Worm (Caenorhabditis elegans) whole organism, young adult: ENCODE measurements around the gene C01G5.9.

ENCODE experiments used
- B0261.1 ChIP-seq: sonication (generic microtip); optimal IDR thresholded peaks from 2 replicates; lab custom pipeline; 2016; ENCODE audit warnings: mild to moderate bottlenecking, missing genetic modification characterization, moderate library complexity, missing compliant biosample characterization
- C06A6.2 ChIP-seq: fragments of 200-800 bp; sonication (Bioruptor generic); conservative IDR thresholded peaks from 2 replicates; pipeline ENCODE4 v1.3.6; 2022; ENCODE audit warnings: missing genetic modification characterization, missing compliant biosample characterization
- F10E7.11 ChIP-seq: sonication (generic microtip); optimal IDR thresholded peaks from 2 replicates; lab custom pipeline; 2017; ENCODE audit warnings: mild to moderate bottlenecking, missing genetic modification characterization, moderate library complexity, missing compliant biosample characterization
- F23B12.7 ChIP-seq: sonication (generic microtip); optimal IDR thresholded peaks from 2 replicates; lab custom pipeline; 2017; ENCODE audit warnings: missing genetic modification characterization, mild to moderate bottlenecking, missing compliant biosample characterization, antibody characterized with exemption, moderate library complexity; ENCODE audit not compliant: insufficient read depth
- F39B2.1 ChIP-seq: fragments of 200-800 bp; sonication (Bioruptor generic); IDR thresholded peaks from 2 replicates; pipeline ENCODE4 v1.3.6; 2022; ENCODE audit warnings: missing genetic modification reagents, missing genetic modification characterization, missing compliant biosample characterization
- F52B5.7 ChIP-seq: sonication (generic microtip); optimal IDR thresholded peaks from 2 replicates; lab custom pipeline; 2016; ENCODE audit warnings: mild to moderate bottlenecking, missing genetic modification characterization, missing compliant biosample characterization
- F57A8.1 ChIP-seq: fragments of 200-800 bp; sonication (Bioruptor generic); optimal IDR thresholded peaks from 2 replicates; lab custom pipeline; 2018; ENCODE audit warnings: mild to moderate bottlenecking, missing genetic modification characterization, moderate library complexity, missing compliant biosample characterization
- Y56A3A.18 ChIP-seq: fragments of 200-800 bp; sonication (Bioruptor generic); IDR thresholded peaks from 2 replicates; pipeline ENCODE4 v1.3.6; 2022; ENCODE audit warnings: missing genetic modification reagents, missing genetic modification characterization, missing compliant biosample characterization
- Y95B8A.8 ChIP-seq: fragments of 200-800 bp; sonication (Bioruptor generic); IDR thresholded peaks from 2 replicates; pipeline ENCODE4 v1.3.6; 2022; ENCODE audit warnings: missing genetic modification reagents, missing genetic modification characterization, missing compliant biosample characterization
- aptf-3 ChIP-seq: fragments of 200-800 bp; sonication (Bioruptor generic); IDR thresholded peaks from 2 replicates; pipeline ENCODE4 v1.3.6; 2022; ENCODE audit warnings: missing genetic modification characterization, missing compliant biosample characterization
- atf-7 ChIP-seq: sonication (generic microtip); optimal IDR thresholded peaks from 2 replicates; lab custom pipeline; 2017; ENCODE audit warnings: mild to moderate bottlenecking, missing genetic modification characterization, missing compliant biosample characterization
- athp-1 ChIP-seq: sonication (generic microtip); optimal IDR thresholded peaks from 2 replicates; lab custom pipeline; 2017; ENCODE audit warnings: mild to moderate bottlenecking, missing genetic modification characterization, missing compliant biosample characterization
- attf-5 ChIP-seq: fragments of 200-800 bp; sonication (Bioruptor generic); optimal IDR thresholded peaks from 2 replicates; lab custom pipeline; 2018; ENCODE audit warnings: mild to moderate bottlenecking, missing genetic modification characterization, missing compliant biosample characterization
- cebp-1 ChIP-seq, 2 experiments: fragments of 200-800 bp in 1 of 2; sonication (Bioruptor generic) in 1 of 2; sonication (generic microtip) in 1 of 2; IDR thresholded peaks in 1 of 2; optimal IDR thresholded peaks in 1 of 2; 2 replicates each; pipeline versions ENCODE4 v1.3.6 to Lab custom; 2017 to 2022; ENCODE audit warnings: missing compliant biosample characterization in 2 of 2, missing genetic modification characterization in 2 of 2, mild to moderate bottlenecking in 1 of 2, missing genetic modification reagents in 1 of 2, moderate library complexity in 1 of 2
- ceh-79 ChIP-seq: sonication (generic microtip); optimal IDR thresholded peaks from 2 replicates; lab custom pipeline; 2017; ENCODE audit warnings: mild to moderate bottlenecking, missing genetic modification characterization, missing compliant biosample characterization
- die-1 ChIP-seq: sonication (generic microtip); optimal IDR thresholded peaks from 2 replicates; lab custom pipeline; 2016; ENCODE audit warnings: missing genotype, mild to moderate bottlenecking, missing genetic modification characterization, missing compliant biosample characterization
- dpff-1 ChIP-seq: sonication (generic microtip); optimal IDR thresholded peaks from 2 replicates; lab custom pipeline; 2017; ENCODE audit warnings: mild to moderate bottlenecking, missing genetic modification characterization, missing compliant biosample characterization
- gei-17 ChIP-seq: fragments of 200-800 bp; sonication (Bioruptor generic); optimal IDR thresholded peaks from 2 replicates; lab custom pipeline; 2018; ENCODE audit warnings: mild to moderate bottlenecking, missing genetic modification characterization, missing compliant biosample characterization
- hrde-1 ChIP-seq: sonication (generic microtip); optimal IDR thresholded peaks from 2 replicates; lab custom pipeline; 2016; ENCODE audit warnings: missing genetic modification characterization, mild to moderate bottlenecking, missing compliant biosample characterization, moderate library complexity, missing genotype, missing genetic modification reagents, borderline replicate concordance
- hsf-1 ChIP-seq: fragments of 200-800 bp; sonication (Bioruptor generic); IDR thresholded peaks from 2 replicates; pipeline ENCODE4 v1.3.6; 2022; ENCODE audit warnings: missing genetic modification reagents, missing genetic modification characterization, missing compliant biosample characterization
- let-526 ChIP-seq: fragments of 200-800 bp; sonication (Bioruptor generic); IDR thresholded peaks from 2 replicates; pipeline ENCODE4 v1.3.6; 2022; ENCODE audit warnings: missing genetic modification reagents, missing genetic modification characterization, missing compliant biosample characterization
- lin-35 ChIP-seq, 3 experiments: fragments of 150-350 bp in 2 of 3; sonication (generic microtip) in 1 of 3; optimal IDR thresholded peaks; 2 replicates each; lab custom pipeline; 2014 to 2018; ENCODE audit warnings: missing biosample characterization in 3 of 3, missing genetic modification characterization in 3 of 3, missing genetic modification reagents in 3 of 3
- lin-40 ChIP-seq: sonication (generic microtip); optimal IDR thresholded peaks from 2 replicates; lab custom pipeline; 2016; ENCODE audit warnings: missing genetic modification characterization, mild to moderate bottlenecking, missing compliant biosample characterization, missing genotype, missing genetic modification reagents
- lsy-27 ChIP-seq: sonication (generic microtip); optimal IDR thresholded peaks from 2 replicates; lab custom pipeline; 2017; ENCODE audit warnings: missing genetic modification characterization, mild to moderate bottlenecking, missing compliant biosample characterization, antibody characterized with exemption, missing genotype, borderline replicate concordance; ENCODE audit not compliant: insufficient read depth
- madf-10 ChIP-seq: sonication (generic microtip); optimal IDR thresholded peaks from 2 replicates; lab custom pipeline; 2016; ENCODE audit warnings: mild to moderate bottlenecking, missing genetic modification characterization, missing compliant biosample characterization
- madf-3 ChIP-seq: fragments of 200-800 bp; sonication (Bioruptor generic); IDR thresholded peaks from 2 replicates; pipeline ENCODE4 v1.3.6; 2022; ENCODE audit warnings: missing genetic modification reagents, missing genetic modification characterization, missing compliant biosample characterization
- madf-8 ChIP-seq: fragments of 200-800 bp; sonication (Bioruptor generic); conservative IDR thresholded peaks from 2 replicates; pipeline ENCODE4 v1.3.6; 2022; ENCODE audit warnings: missing genetic modification reagents, missing genetic modification characterization, missing compliant biosample characterization
- nfyb-1 ChIP-seq: fragments of 200-800 bp; sonication (Bioruptor generic); IDR thresholded peaks from 2 replicates; pipeline ENCODE4 v1.3.6; 2022; ENCODE audit warnings: missing genetic modification reagents, missing genetic modification characterization, missing compliant biosample characterization
- nhr-120 ChIP-seq: fragments of 200-800 bp; sonication (Bioruptor generic); IDR thresholded peaks from 2 replicates; pipeline ENCODE4 v1.3.6; 2022; ENCODE audit warnings: missing genetic modification characterization, missing compliant biosample characterization
- rcor-1 ChIP-seq: fragments of 200-800 bp; sonication (Bioruptor generic); IDR thresholded peaks from 2 replicates; pipeline ENCODE4 v1.3.6; 2022; ENCODE audit warnings: missing genetic modification reagents, missing genetic modification characterization, missing compliant biosample characterization
- repo-1 ChIP-seq: sonication (generic microtip); optimal IDR thresholded peaks from 2 replicates; lab custom pipeline; 2017; ENCODE audit warnings: mild to moderate bottlenecking, missing genetic modification characterization, missing compliant biosample characterization
- snpc-1.3 ChIP-seq: sonication (generic microtip); optimal IDR thresholded peaks from 2 replicates; lab custom pipeline; 2017; ENCODE audit warnings: missing genetic modification characterization, mild to moderate bottlenecking, missing compliant biosample characterization, antibody characterized with exemption, moderate library complexity, missing genotype, missing genetic modification reagents; ENCODE audit not compliant: insufficient read depth
- snpc-4 ChIP-seq, 5 experiments: fragments of 150-350 bp in 1 of 5; sonication (generic microtip) in 4 of 5; optimal IDR thresholded peaks; 2 replicates each; lab custom pipeline; 2014 to 2018; ENCODE audit warnings: missing genetic modification characterization in 5 of 5, missing biosample characterization in 3 of 5, antibody characterized with exemption in 2 of 5, mild to moderate bottlenecking in 2 of 5, missing compliant biosample characterization in 2 of 5, missing genotype in 2 of 5, moderate library complexity in 2 of 5, missing genetic modification reagents in 1 of 5
- somi-1 ChIP-seq: fragments of 200-800 bp; sonication (Bioruptor generic); optimal IDR thresholded peaks from 2 replicates; lab custom pipeline; 2018; ENCODE audit warnings: mild to moderate bottlenecking, missing genetic modification characterization, missing compliant biosample characterization
- tbp1 ChIP-seq: fragments of 200-800 bp; sonication (Bioruptor generic); optimal IDR thresholded peaks from 2 replicates; lab custom pipeline; 2018; ENCODE audit warnings: mild to moderate bottlenecking, missing genetic modification characterization, missing compliant biosample characterization
- tbx-9 ChIP-seq: sonication (generic microtip); optimal IDR thresholded peaks from 2 replicates; lab custom pipeline; 2016; ENCODE audit warnings: borderline replicate concordance, missing genetic modification characterization, inconsistent platforms, missing compliant biosample characterization
- unc-130 ChIP-seq: sonication (generic microtip); optimal IDR thresholded peaks from 2 replicates; lab custom pipeline; 2016; ENCODE audit warnings: missing genetic modification reagents, missing genetic modification characterization, missing compliant biosample characterization
- zfh-2 ChIP-seq: fragments of 200-800 bp; sonication (Bioruptor generic); conservative IDR thresholded peaks from 2 replicates; pipeline ENCODE4 v1.3.6; 2022; ENCODE audit warnings: missing genetic modification reagents, missing genetic modification characterization, missing compliant biosample characterization
- ztf-25 ChIP-seq: fragments of 200-800 bp; sonication (Bioruptor generic); IDR thresholded peaks from 2 replicates; pipeline ENCODE4 v1.3.6; 2022; ENCODE audit warnings: missing genetic modification reagents, missing genetic modification characterization, missing compliant biosample characterization

Gene C01G5.9

ce11 chrIV:6522305-6522917 lies 2.7 kb downstream of the C01G5.9 start, which contains the start of gene ddi-1 (continued):
- TF ChIP-seq snpc-4 (GFP tag; optimal IDR thresholded peaks at IDR 0.05; lab: Kevin White, UChicago) (no peak), snpc-4 (tag; optimal IDR thresholded peaks at IDR 0.05; lab: Kevin White, UChicago) (peak in 1 of 4 experiments; percentile 6), die-1 (tag; lab: Kevin White, UChicago) (no peak), zfh-2 (GFP tag; lab: Robert Waterston, UW) (no peak)

DNA sequence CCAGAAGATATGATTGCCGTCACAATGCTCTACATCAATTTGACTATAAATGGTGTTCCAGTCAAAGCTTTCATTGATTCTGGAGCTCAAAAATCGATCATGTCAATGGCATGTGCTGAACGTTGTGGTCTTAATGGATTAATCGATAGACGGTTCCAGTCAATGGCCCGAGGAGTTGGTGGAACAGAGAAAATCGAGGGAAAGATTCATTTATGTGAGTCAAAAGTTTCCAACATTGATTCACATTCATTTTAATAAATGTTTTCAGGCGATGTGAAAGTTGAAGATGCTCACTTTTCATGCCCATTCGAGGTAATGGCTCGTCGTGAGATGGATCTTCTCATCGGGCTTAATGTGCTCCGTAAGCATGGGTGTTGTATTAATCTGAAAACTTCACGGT lies 4.1 kb downstream of the C01G5.9 start:
- TF ChIP-seq madf-3 (no peak), B0261.1 (tag; lab: Kevin White, UChicago) (no peak), unc-130 (no peak), lin-40 (tag; lab: Kevin White, UChicago) (no peak), lsy-27 (no peak), F57A8.1 (GFP tag; lab: Kevin White, UChicago) (no peak), lin-35 (GFP tag; optimal IDR thresholded peaks at IDR 0.05; lab: Kevin White, UChicago) (no peak), dpff-1 (tag; lab: Kevin White, UChicago) (no peak), nhr-120 (no peak), tbp1 (GFP tag; lab: Kevin White, UChicago) (no peak), zfh-2 (GFP tag; lab: Robert Waterston, UW) (no peak), hsf-1 (no peak), madf-10 (tag; lab: Kevin White, UChicago) (no peak)

ce11 chrIV:6524531-6524930 lies 4.8 kb downstream of the C01G5.9 start, which contains the start of gene C01G5.5:
Gene C01G5.5 (plus strand): TSS chrIV:6524610.
- TF ChIP-seq lin-35 (GFP tag; optimal IDR thresholded peaks at IDR 0.05; lab: Kevin White, UChicago) (no peak), atf-7 (tag; lab: Kevin White, UChicago) (peak; percentile 7), repo-1 (tag; lab: Kevin White, UChicago) (peak; percentile 10), Y95B8A.8 (0 out of 2 replicates have a peak, but pooled peaks have one; percentile 8), attf-5 (no peak), nhr-120 (no peak), aptf-3 (no peak), F10E7.11 (tag; lab: Kevin White, UChicago) (no peak), ztf-25 (GFP tag; lab: Robert Waterston, UW) (no peak), dpff-1 (tag; lab: Kevin White, UChicago) (no peak), ceh-79 (tag; lab: Kevin White, UChicago) (peak; percentile 34), Y56A3A.18 (0 out of 2 replicates have a peak, but pooled peaks have one; percentile 36), let-526 (GFP tag; lab: Robert Waterston, UW) (no peak), cebp-1 (GFP tag; IDR thresholded peaks at IDR 0.05; lab: Robert Waterston, UW) (no peak), cebp-1 (tag; optimal IDR thresholded peaks at IDR 0.05; lab: Kevin White, UChicago) (peak; percentile 36), nfyb-1 (peak; percentile 50; the same call in 1 of the 2 replicates), snpc-4 (GFP tag; optimal IDR thresholded peaks at IDR 0.05; lab: Kevin White, UChicago) (no peak), snpc-4 (tag; optimal IDR thresholded peaks at IDR 0.05; lab: Kevin White, UChicago) (peak in 1 of 4 experiments; percentile 62)

DNA sequence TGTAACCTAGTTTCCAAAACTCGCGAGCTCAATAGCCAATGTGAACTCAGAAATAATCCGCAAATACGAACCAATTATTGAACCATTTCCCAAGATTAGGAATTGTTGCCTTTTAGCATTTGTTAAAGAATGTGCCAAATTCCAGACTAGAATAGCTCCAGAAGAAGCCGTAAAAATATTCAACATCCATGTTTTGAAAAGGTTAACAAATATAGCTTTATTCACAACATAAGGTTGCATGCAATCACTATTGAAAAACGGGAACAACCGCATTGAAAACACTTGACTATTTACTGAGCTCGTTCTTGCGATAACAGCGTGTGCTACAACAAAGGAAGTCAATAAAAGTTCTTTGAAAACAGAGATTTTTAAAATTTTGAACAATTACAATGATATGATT lies 6.8 kb downstream of the C01G5.9 start:
- TF ChIP-seq snpc-1.3 (tag; lab: Kevin White, UChicago) (peak; percentile 22), die-1 (tag; lab: Kevin White, UChicago) (peak; percentile 4), F39B2.1 (GFP tag; lab: Robert Waterston, UW) (0 out of 2 replicates have a peak, but pooled peaks have one; percentile 41), C06A6.2 (GFP tag; lab: Robert Waterston, UW) (no peak), madf-8 (GFP tag; lab: Robert Waterston, UW) (no peak), tbx-9 (no peak), gei-17 (GFP tag; lab: Kevin White, UChicago) (no peak), somi-1 (GFP tag; lab: Kevin White, UChicago) (no peak), snpc-4 (GFP tag; optimal IDR thresholded peaks at IDR 0.05; lab: Kevin White, UChicago) (peak; percentile 55), snpc-4 (tag; optimal IDR thresholded peaks at IDR 0.05; lab: Kevin White, UChicago) (peak in 2 of 4 experiments; percentile 7 to 84), F52B5.7 (tag; lab: Kevin White, UChicago) (peak; percentile 41), rcor-1 (GFP tag; lab: Robert Waterston, UW) (peak; percentile 57; the same call in 1 of the 2 replicates), hrde-1 (peak; percentile 80), madf-3 (peak; percentile 66; the same call in 1 of the 2 replicates), repo-1 (tag; lab: Kevin White, UChicago) (peak; percentile 62), F23B12.7 (tag; lab: Kevin White, UChicago) (no peak), cebp-1 (GFP tag; IDR thresholded peaks at IDR 0.05; lab: Robert Waterston, UW) (no peak), cebp-1 (tag; optimal IDR thresholded peaks at IDR 0.05; lab: Kevin White, UChicago) (peak; percentile 35), athp-1 (tag; lab: Kevin White, UChicago) (peak; percentile 76)
